Fruit fly (Drosophila melanogaster) whole organism, pupa: ENCODE measurements around the gene Grip.

ENCODE experiments used
- CG10348 ChIP-seq: fragments of 200-800 bp; sonication (Bioruptor generic); IDR thresholded peaks from 2 replicates; pipeline ENCODE4 v1.3.6; 2022; ENCODE audit warnings: missing biosample characterization, missing genetic modification characterization
- CG15710 ChIP-seq: fragments of 200-800 bp; sonication (Bioruptor generic); optimal IDR thresholded peaks from 2 replicates; lab custom pipeline; 2018; ENCODE audit warnings: missing biosample characterization, mild to moderate bottlenecking, missing genetic modification characterization, moderate library complexity
- CG4496 ChIP-seq: fragments of 200-800 bp; sonication (Bioruptor generic); IDR thresholded peaks from 3 replicates; pipeline ENCODE4 v1.3.6; 2022; ENCODE audit warnings: missing biosample characterization, missing genetic modification characterization
- CG9948 ChIP-seq: fragments of 200-800 bp; sonication (Bioruptor generic); optimal IDR thresholded peaks from 2 replicates; lab custom pipeline; 2018; ENCODE audit warnings: missing biosample characterization, mild to moderate bottlenecking, missing genetic modification characterization, moderate library complexity
- D1 ChIP-seq: fragments of 200-800 bp; sonication (Bioruptor generic); optimal IDR thresholded peaks from 2 replicates; lab custom pipeline; 2018; ENCODE audit warnings: missing biosample characterization, mild to moderate bottlenecking, missing genetic modification characterization, moderate library complexity
- EcR ChIP-seq: fragments of 200-800 bp; sonication (Bioruptor generic); optimal IDR thresholded peaks from 3 replicates; lab custom pipeline; 2019; ENCODE audit warnings: missing biosample characterization, missing genetic modification characterization, mild to moderate bottlenecking, moderate library complexity, missing genetic modification reagents
- Ets98B ChIP-seq: fragments of 200-800 bp; sonication (Bioruptor generic); IDR thresholded peaks from 2 replicates; pipeline ENCODE4 v1.3.6; 2022; ENCODE audit warnings: missing biosample characterization, missing genetic modification characterization
- Pif1B ChIP-seq: fragments of 200-800 bp; sonication (Bioruptor generic); optimal IDR thresholded peaks from 3 replicates; lab custom pipeline; 2016; ENCODE audit warnings: missing biosample characterization, missing genetic modification characterization
- Snoo ChIP-seq: fragments of 200-800 bp; sonication (Bioruptor generic); optimal IDR thresholded peaks from 3 replicates; lab custom pipeline; 2017; ENCODE audit warnings: missing biosample characterization, mild to moderate bottlenecking, missing genetic modification characterization, inconsistent platforms
- fd96Ca ChIP-seq: fragments of 200-800 bp; sonication (Bioruptor generic); IDR thresholded peaks from 3 replicates; pipeline ENCODE4 v1.3.6; 2022; ENCODE audit warnings: missing biosample characterization, missing genetic modification characterization

DNA sequence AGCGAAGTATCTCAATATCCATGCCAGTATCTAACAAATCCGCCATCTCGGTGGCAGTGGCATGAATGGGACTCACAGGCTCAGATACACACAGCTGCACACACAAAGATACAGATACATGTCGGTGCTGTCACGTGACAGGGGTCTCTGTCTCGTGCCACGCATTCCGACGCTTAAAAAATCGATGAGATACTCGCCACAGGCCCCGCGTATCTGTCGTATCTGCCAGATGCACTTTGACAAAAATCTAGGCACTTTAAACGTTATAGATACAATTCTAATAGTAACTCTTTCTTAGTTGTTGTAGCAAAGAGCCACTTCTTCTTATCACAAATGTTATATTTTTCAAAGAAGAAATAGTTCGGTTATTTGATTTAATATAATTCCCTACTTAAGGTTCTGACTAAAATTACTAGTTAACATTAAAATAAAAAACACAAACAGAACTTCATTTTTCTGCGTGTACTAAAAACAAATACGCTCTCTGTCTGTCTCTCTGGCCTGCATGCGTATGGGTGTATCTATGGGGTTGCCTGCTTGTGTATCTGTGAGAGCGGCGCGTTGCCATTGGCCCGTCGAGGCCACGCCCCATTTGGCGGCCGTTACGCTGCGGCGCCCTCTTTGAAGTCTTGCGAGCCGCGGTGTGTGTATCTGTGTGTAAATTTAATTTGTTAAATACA is 34.8 kb downstream of the Grip start, which contains the start of gene CG4766:
- TF ChIP-seq CG4496 (GFP tag; lab: Robert Waterston, UW) (peak; percentile 86), fd96Ca (GFP tag; lab: Robert Waterston, UW) (peak; percentile 36; the same call in 1 of the 3 replicates), CG9948 (peak; percentile 78), D1 (tag; lab: Kevin White, UChicago) (no peak), CG10348 (GFP tag; lab: Robert Waterston, UW) (no peak), Snoo (tag; lab: Kevin White, UChicago) (peak; percentile 86), CG15710 (tag; lab: Kevin White, UChicago) (peak; percentile 83), Ets98B (GFP tag; lab: Robert Waterston, UW) (peak; percentile 48; the same call in 1 of the 2 replicates), Pif1B (GFP tag; lab: Kevin White, UChicago) (peak; percentile 78), EcR (GFP tag; lab: Kevin White, UChicago) (no peak)
